Fruit fly (Drosophila melanogaster): Measurements from ENCODE around the gene msl-2.

msl-2 gene

dm6 chr2L:3440322-3440721 lies 25.6 kb downstream of the msl-2 start (continued):
- no peak for TF ChIP-seq pita (GFP tag; optimal IDR thresholded peaks at IDR 0.05)
- no peak for TF ChIP-seq CG31388 (GFP tag; optimal IDR thresholded peaks at IDR 0.05)
- TF ChIP-seq CG17361 (GFP tag; IDR thresholded peaks at IDR 0.05) = peak; percentile 62; the same call in 2 of the 3 replicates
- no peak for TF ChIP-seq CG33213 (GFP tag; optimal IDR thresholded peaks at IDR 0.05)
- TF ChIP-seq CG17912 (GFP tag; optimal IDR thresholded peaks at IDR 0.05) = no peak
- peak; percentile 45 for TF ChIP-seq CrebB (tag; optimal IDR thresholded peaks at IDR 0.05)
- TF ChIP-seq Awh (GFP tag; IDR thresholded peaks at IDR 0.05) = peak; percentile 86
- TF ChIP-seq CG15269 (tag; optimal IDR thresholded peaks at IDR 0.05) = peak; percentile 67
- peak; percentile 27 for TF ChIP-seq mam (GFP tag; optimal IDR thresholded peaks at IDR 0.05)
- no peak for TF ChIP-seq CG34224 (GFP tag; IDR thresholded peaks at IDR 0.05; ENCODE audit: partially characterized antibody)
- no peak for TF ChIP-seq CG3065 (GFP tag; optimal IDR thresholded peaks at IDR 0.05)
- no peak for TF ChIP-seq CG15073 (GFP tag; optimal IDR thresholded peaks at IDR 0.05)
- TF ChIP-seq dysf (GFP tag; IDR thresholded peaks at IDR 0.05) = peak; percentile 88
- no peak for TF ChIP-seq h (optimal IDR thresholded peaks at IDR 0.05)
- no peak for TF ChIP-seq ftz-f1 (GFP tag; optimal IDR thresholded peaks at IDR 0.05)
- peak; percentile 28 for TF ChIP-seq CG31365 (tag; optimal IDR thresholded peaks at IDR 0.05)
- TF ChIP-seq D19B (GFP tag; optimal IDR thresholded peaks at IDR 0.05) = no peak
- TF ChIP-seq Oli (tag; optimal IDR thresholded peaks at IDR 0.05) = peak; percentile 61
- TF ChIP-seq NC2α (GFP tag; optimal IDR thresholded peaks at IDR 0.05) = no peak
- TF ChIP-seq crp (GFP tag; optimal IDR thresholded peaks at IDR 0.05) = peak in 1 of 2 experiments; percentile 26
- TF ChIP-seq kah (GFP tag; optimal IDR thresholded peaks at IDR 0.05) = peak; percentile 27
- no peak for TF ChIP-seq Dip3 (GFP tag; optimal IDR thresholded peaks at IDR 0.05)
- TF ChIP-seq CHES-1-like (GFP tag; optimal IDR thresholded peaks at IDR 0.05) = peak; percentile 46
- TF ChIP-seq slp2 (GFP tag; optimal IDR thresholded peaks at IDR 0.05) = peak; percentile 41
- TF ChIP-seq crol (GFP tag; IDR thresholded peaks at IDR 0.05) = peak; percentile 64; the same call in 1 of the 2 replicates
- TF ChIP-seq sd (tag; optimal IDR thresholded peaks at IDR 0.05) = no peak
- no peak for TF ChIP-seq Vsx1 (GFP tag; optimal IDR thresholded peaks at IDR 0.05)
- TF ChIP-seq CG6854 (GFP tag; optimal IDR thresholded peaks at IDR 0.05) = no peak
- peak; percentile 49 for TF ChIP-seq CG18764 (GFP tag; optimal IDR thresholded peaks at IDR 0.05)
- TF ChIP-seq Ets97D (GFP tag; optimal IDR thresholded peaks at IDR 0.05) = no peak
- TF ChIP-seq unpg (GFP tag; optimal IDR thresholded peaks at IDR 0.05) = peak; percentile 61
- no peak for TF ChIP-seq CG13287 (GFP tag; IDR thresholded peaks at IDR 0.05; ENCODE audit: partially characterized antibody)
- peak; percentile 39 for TF ChIP-seq tin (GFP tag; optimal IDR thresholded peaks at IDR 0.05)
- no peak for TF ChIP-seq stwl (tag; optimal IDR thresholded peaks at IDR 0.05)
- peak; percentile 62 for TF ChIP-seq Meics (GFP tag; optimal IDR thresholded peaks at IDR 0.05)
- TF ChIP-seq MBD-R2 (GFP tag; IDR thresholded peaks at IDR 0.05) = no peak
- TF ChIP-seq HmgZ (tag; optimal IDR thresholded peaks at IDR 0.05) = no peak
- TF ChIP-seq CG9932 (GFP tag; IDR thresholded peaks at IDR 0.05) = peak; percentile 59
- peak; percentile 54 for TF ChIP-seq chn (GFP tag; optimal IDR thresholded peaks at IDR 0.05)
- TF ChIP-seq Gsc (GFP tag; IDR thresholded peaks at IDR 0.05) = peak; percentile 54; the same call in 1 of the 2 replicates
- no peak for TF ChIP-seq nerfin-2 (GFP tag; IDR thresholded peaks at IDR 0.05; ENCODE audit: partially characterized antibody)
- no peak for TF ChIP-seq grn (GFP tag; optimal IDR thresholded peaks at IDR 0.05)
- peak; percentile 54 for TF ChIP-seq CG9215 (GFP tag; IDR thresholded peaks at IDR 0.05)
- TF ChIP-seq H2.0 (GFP tag; IDR thresholded peaks at IDR 0.05) = peak; percentile 63
- TF ChIP-seq CG11398 (GFP tag; optimal IDR thresholded peaks at IDR 0.05) = no peak
- no peak for TF ChIP-seq rib (GFP tag; IDR thresholded peaks at IDR 0.05)
- peak; percentile 51 for TF ChIP-seq CG8944 (GFP tag; optimal IDR thresholded peaks at IDR 0.05)
- TF ChIP-seq scrt (GFP tag; optimal IDR thresholded peaks at IDR 0.05) = peak; percentile 33
- TF ChIP-seq sc (optimal IDR thresholded peaks at IDR 0.05) = no peak
- peak; percentile 52 for TF ChIP-seq sc (GFP tag; optimal IDR thresholded peaks at IDR 0.05)
- peak; percentile 38 for TF ChIP-seq disco-r (GFP tag; optimal IDR thresholded peaks at IDR 0.05)
- TF ChIP-seq CG1832 (GFP tag; optimal IDR thresholded peaks at IDR 0.05) = no peak
